Worm (Caenorhabditis elegans) whole organism, young adult: ENCODE measurements around the gene kel-10.
"Not testable (repeated sequence)": the region's sequence is repeated elsewhere in the genome, so short reads cannot be mapped to it uniquely, and the experiment has no call there.

Experiments
- C06A6.2 ChIP-seq: fragments of 200-800 bp; sonication (Bioruptor generic); conservative IDR thresholded peaks from 2 replicates; pipeline ENCODE4 v1.3.6; 2022; ENCODE audit warnings: missing genetic modification characterization, missing compliant biosample characterization
- F33H1.4 ChIP-seq: fragments of 200-800 bp; sonication (Bioruptor generic); IDR thresholded peaks from 2 replicates; pipeline ENCODE4 v1.3.6; 2022; ENCODE audit warnings: missing genetic modification reagents, missing genetic modification characterization, missing compliant biosample characterization
- aptf-2 ChIP-seq: fragments of 200-800 bp; sonication (Bioruptor generic); conservative IDR thresholded peaks from 2 replicates; pipeline ENCODE4 v1.3.6; 2022; ENCODE audit warnings: missing genetic modification reagents, missing genetic modification characterization, missing compliant biosample characterization
- hmg-1.2 ChIP-seq: fragments of 200-800 bp; sonication (Bioruptor generic); IDR thresholded peaks from 2 replicates; pipeline ENCODE4 v1.3.6; 2022; ENCODE audit warnings: missing genetic modification reagents, missing genetic modification characterization, missing compliant biosample characterization
- nhr-80 ChIP-seq: sonication (generic microtip); optimal IDR thresholded peaks from 2 replicates; lab custom pipeline; 2016; ENCODE audit warnings: missing genetic modification characterization, missing compliant biosample characterization
- sdz-38 ChIP-seq: sonication (generic microtip); optimal IDR thresholded peaks from 2 replicates; lab custom pipeline; 2016; ENCODE audit warnings: missing genotype, missing genetic modification characterization, missing compliant biosample characterization

kel-10 gene

ce11 chrIII:10053312-10053711 is 47.9 kb downstream of the kel-10 start, which contains the start of gene T16G12.12:
T16G12.12 (plus strand) TSS chrIII:10053612.
- TF ChIP-seq F33H1.4 (GFP tag; lab: Robert Waterston, UW) = peak; percentile 12; the same call in 1 of the 2 replicates

ce11 chrIII:10050321-10050720 is 50.9 kb downstream of the kel-10 start, which contains the start of gene T16G12.3:
T16G12.3 (plus strand) TSS chrIII:10050621.
- TF ChIP-seq sdz-38 (tag; lab: Kevin White, UChicago); hmg-1.2 (GFP tag; lab: Robert Waterston, UW); C06A6.2 (GFP tag; lab: Robert Waterston, UW): not testable (repeated sequence)
- TF ChIP-seq, all 124 proteins: peak for 0; not testable (repeated sequence) for 124

DNA sequence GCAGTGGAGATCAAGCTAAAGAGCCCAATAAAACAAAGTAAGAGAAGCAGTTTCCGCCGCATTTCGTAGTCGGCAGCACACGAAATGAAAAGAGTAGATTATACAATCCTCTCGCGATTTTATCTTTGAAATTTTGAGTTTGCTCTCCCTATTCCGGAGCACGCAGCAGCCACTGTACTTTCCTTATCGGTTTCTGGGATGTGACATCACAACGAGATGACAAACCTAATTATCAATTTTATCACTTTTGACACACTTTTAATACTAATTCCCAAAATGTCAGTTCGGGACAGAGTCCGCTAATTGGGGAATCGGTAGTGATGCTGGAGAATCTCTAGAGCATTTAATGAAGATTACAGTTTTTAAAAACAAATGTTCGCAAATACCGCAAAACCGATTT is 51.6 kb downstream of the kel-10 start, which contains the start of gene T16G12.1:
T16G12.1 (minus strand) TSS at position 176 of the 400 bp plus-strand sequence.
- no peak for TF ChIP-seq aptf-2 (GFP tag; lab: Robert Waterston, UW)
- peak; percentile 68 for TF ChIP-seq nhr-80 (tag; lab: Kevin White, UChicago)
- TF ChIP-seq, all 124 proteins: peak for 1
